Fruit fly (Drosophila melanogaster): ENCODE data around the gene CG33124.

CG33124 gene

DNA sequence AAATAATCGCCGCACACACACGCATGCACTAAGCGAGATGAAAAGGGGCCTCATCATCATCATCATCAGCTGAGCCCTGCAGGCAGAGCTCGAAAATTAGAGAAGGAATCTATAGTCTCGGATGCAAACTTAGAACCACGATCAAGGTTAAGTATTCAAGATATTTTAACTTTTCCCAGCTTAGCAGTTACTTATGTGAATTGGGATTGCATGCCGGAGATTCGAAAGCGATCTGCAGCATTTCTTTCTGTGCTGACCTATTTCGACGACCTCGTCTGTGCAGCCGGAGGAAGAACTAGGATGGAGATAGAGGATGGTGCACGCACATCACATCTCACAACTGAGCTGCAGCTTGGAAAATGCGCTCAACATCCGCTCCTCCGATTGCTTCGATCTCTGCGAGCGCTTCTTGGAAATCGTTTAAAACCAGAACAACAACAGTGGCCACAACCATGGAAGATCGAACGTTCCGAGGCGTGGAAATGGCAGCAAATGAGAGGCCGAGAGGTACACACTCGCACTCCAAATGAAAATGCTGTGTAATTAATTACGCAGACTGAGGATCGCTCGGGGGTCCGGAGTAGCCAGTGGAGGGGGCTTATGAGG, 26.1 kb downstream of the CG33124 start:
- no peak for TF ChIP-seq CTCF (optimal IDR thresholded peaks at IDR 0.05)
- TF ChIP-seq CG8478 (optimal IDR thresholded peaks at IDR 0.05): no peak

DNA sequence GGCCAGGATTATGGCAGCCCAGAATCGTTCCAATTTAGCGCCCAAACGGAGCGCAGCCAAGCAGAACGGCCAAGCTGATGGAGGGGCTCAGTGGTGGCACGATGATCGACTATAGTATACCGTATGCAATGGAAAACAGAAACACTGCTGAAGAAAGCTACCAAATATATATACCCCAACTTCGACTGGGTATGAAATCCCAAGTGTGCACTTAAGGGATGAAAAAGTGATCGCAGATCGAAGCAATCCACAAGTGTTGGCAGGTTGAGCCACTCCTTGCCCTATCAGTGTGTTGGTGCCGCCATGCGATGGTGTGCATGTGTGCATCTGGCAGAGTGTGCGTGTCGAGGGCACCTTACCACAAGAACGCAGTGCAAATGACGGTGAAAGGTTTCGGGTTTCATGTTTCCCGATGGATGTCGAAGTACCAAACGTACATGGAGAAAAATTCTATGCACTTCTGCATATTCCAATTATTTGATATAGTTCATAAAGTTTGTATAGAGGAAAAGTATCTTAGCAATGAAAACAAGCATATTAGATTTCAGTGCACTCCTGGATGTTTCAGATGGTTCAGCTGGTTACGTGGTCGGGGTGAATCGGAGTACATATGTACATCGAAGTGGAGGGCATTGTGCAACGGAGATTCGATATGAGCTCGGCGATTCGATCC, 26.8 kb downstream of the CG33124 start:
- TF ChIP-seq CTCF (optimal IDR thresholded peaks at IDR 0.05) (no peak), CG8478 (optimal IDR thresholded peaks at IDR 0.05) (no peak)

DNA sequence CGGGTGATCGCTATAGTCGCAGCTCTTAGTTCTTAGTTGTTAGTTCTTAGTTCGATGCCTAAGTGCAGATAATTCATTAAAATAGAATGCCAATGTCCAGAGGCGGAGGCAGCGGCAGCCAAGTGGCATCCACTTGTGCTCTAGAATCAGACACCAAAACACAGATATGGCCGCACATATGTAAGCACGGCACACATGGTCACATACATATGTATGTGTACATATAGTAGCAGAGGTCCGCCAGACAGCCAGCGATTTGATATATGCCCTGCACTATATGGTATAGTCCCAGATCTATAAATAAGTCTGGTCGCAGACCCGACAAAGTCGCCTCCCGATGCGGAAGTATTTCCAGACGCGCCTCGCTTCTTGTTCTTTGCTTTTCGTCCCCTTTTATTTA, 28.2 kb downstream of the CG33124 start:
- TF ChIP-seq CG8478 (optimal IDR thresholded peaks at IDR 0.05) (no peak), CTCF (optimal IDR thresholded peaks at IDR 0.05) (no peak)

DNA sequence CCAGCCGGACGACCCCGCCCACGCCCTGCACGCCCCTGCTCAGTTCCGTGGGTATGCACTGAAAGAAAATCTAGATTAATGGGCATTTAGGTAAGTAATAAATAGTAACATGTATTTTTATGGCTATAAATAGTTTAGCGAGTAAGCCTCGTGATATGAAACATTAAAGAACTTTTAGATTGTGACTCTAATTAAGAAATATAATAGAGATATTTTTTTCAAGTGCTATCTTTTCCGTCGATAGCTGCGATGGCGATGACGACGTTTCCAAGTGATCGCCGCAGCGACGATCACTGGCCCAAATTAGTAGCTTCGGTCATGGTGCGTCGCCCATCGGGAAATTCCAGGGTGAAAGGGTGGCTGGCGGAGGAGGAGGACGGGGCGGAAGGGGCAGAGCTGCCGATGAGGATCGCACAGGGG, 28.8 kb downstream of the CG33124 start:
- no peak for TF ChIP-seq CG8478 (optimal IDR thresholded peaks at IDR 0.05)

DNA sequence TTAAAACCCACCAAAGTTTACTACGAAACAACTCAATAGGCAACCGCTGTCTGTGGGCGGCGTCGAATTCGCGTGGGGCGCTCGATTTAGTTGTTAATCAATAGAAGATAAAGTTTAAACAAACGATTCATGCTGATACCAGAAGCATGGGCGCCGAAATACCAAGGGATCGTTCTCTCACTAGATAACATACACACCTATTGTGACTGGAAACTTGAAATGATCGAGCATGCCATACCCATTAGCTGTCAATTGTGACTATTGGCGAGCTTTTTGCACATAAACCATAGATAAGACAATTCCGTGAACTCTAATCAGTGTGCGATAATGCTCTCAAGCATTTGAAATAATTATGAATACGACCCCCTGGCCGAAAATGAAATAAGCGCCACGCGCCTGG, 29.5 kb downstream of the CG33124 start:
- TF ChIP-seq CG8478 (optimal IDR thresholded peaks at IDR 0.05) (no peak), CTCF (optimal IDR thresholded peaks at IDR 0.05) (no peak)

DNA sequence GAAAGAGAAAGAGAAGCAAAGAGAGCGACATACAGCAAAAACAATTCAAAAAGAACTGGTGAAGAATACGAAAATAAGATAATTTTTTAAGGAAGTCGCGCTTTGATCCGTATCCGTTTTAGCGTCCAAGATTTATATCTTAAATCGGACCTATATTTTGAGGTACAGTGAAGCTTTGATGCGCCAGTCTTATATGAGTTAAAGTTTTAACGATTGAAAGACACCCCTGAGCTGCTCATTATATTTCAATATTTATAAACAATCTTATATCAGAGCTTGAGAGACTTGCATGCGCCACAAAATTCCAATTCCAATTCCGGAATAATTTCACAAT, 30.1 kb downstream of the CG33124 start:
- no peak for TF ChIP-seq CG8478 (optimal IDR thresholded peaks at IDR 0.05)
- no peak for TF ChIP-seq CTCF (optimal IDR thresholded peaks at IDR 0.05)

DNA sequence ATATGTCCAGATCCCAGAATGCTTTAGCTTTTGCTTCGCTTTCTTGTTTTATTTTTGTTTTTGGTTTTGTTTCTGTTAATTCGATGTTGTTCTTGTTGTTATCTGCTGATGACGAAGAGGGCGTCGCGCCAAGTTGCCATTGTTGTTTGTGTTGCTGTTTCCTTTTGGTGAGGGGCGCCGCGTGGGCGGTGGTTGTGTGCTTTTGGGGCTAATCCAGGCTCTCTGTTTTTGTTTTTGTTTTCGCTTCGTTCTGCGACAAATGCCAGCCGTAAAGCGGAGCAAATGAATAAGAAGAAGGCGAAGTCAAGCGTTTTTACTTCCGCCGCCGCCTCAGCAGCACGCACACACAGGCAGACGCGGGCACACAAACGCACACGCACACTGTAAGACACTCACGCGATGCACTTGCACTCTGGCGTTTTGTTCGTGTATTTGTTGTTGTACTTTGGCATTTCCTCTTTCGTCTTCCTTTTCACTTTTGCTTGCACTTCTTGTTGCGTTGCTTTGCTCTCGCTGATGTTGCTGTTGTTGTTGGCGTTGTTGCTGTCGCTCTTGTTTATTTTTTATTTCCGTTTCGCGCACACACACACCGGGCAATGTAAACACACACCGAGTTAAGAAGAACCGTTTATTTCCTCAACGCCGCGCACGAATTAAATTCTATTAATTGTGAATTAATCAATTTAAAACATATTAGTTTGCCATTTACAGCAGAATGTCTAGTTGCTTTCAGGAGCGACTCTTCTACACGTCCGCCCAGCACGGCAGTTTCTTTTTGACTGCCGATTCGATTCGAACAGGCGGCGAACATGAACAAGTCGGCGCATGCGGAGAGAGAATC, 30.7 kb downstream of the CG33124 start, which contains the start of gene aop:
Gene aop, minus strand, starts transcription at position 786 of the 841 bp plus-strand sequence.
- TF ChIP-seq CG8478 (optimal IDR thresholded peaks at IDR 0.05) (no peak), CTCF (optimal IDR thresholded peaks at IDR 0.05) (no peak)

DNA sequence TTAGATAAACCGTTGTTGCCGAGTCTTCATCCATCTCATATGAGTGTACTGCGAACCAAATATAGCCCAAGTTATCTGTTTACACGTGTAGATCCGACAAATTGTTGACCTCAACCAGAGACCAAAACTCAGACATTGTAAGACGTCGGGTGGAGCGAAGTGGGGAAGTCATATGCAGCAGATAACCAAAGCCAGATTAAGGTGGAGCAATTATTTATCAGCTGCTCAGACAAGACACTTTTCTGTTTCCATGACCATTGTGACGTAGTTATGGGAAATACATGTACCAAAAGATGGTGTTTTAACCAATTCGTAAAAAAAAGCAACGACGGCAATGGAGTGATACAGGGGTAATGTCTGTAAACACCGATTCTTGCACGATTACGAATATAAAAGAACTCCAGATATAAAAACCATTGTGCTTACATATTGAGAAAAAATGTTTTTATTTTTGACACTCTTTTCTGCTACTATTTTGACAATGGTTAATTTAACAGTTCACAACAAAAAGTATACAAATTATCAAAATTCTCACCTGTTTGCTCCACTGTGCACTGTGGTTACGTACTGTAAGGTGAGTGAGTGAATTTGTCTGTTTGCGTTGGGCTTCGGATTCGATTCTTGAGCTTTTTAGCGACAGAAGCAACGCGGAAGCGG, 31.5 kb downstream of the CG33124 start:
- TF ChIP-seq CTCF (optimal IDR thresholded peaks at IDR 0.05) (no peak), CG8478 (optimal IDR thresholded peaks at IDR 0.05) (no peak)

DNA sequence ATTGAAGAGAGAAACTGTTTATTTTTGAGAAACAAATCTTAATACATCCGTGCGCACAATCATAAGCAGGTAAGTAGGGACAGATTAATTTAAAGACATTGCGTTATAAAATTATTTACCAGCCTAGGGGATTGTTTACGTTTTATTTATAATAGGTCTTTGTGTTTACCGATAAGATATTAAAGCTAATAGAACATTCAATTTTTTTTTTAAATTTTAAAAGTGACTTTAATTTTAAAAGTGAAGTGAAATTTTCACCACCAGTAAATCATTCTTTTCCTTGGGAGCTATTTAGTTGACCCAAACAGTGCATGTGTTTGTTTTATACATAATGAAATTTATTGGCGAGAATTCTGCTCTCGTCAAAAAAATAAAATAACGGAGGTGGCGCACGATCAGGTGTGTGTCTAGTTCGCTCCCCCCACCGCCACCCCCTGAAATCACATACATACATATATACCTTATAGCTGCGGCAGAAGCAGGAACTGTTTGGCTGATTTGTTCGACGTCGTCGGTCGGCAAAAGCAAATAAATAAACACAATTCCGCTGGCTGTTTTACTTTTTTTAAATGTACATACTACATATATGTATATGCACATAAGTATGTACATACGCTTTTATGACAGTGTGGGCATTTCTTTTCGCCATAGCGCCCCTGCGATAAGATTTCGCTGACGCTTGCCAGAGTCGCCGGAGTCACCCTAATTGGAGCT, 32.8 kb downstream of the CG33124 start:
- TF ChIP-seq CG8478 (optimal IDR thresholded peaks at IDR 0.05) (no peak), CTCF (optimal IDR thresholded peaks at IDR 0.05) (no peak)

DNA sequence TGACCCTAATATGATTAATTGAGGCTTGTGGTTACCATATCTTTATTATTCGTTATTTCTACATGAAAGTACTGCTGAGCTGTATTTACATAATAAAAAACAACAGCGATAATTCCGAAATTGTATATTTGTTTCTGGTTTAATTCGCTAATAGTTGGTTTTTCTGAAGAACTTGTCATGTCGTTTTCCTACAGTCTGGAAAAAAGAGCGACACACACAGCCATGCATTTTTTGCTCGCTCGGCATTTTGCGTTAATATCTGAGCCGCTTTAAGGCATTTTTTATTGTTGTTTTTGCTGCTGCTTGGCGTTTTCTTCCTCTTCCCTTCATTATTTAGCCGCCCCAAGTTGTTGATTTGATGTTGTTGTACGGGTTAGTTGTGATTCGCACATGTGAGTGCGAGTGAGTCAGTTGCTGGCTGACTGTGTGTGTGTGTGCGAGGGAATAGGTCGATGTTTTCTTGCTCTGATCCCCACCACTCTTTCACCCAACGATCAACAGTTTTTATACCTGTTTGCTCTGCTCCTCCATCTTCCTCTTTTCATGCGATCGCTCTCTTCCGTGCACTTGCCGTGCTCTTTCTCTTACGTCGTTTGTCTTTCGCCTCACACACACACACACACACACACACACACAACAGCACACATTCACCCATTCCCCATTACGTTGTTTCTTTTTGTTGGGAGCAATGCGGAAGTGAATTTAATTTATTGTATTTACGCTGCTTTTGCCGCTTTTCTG, 33.6 kb downstream of the CG33124 start:
- no peak for TF ChIP-seq CTCF (optimal IDR thresholded peaks at IDR 0.05)
- no peak for TF ChIP-seq CG8478 (optimal IDR thresholded peaks at IDR 0.05)

DNA sequence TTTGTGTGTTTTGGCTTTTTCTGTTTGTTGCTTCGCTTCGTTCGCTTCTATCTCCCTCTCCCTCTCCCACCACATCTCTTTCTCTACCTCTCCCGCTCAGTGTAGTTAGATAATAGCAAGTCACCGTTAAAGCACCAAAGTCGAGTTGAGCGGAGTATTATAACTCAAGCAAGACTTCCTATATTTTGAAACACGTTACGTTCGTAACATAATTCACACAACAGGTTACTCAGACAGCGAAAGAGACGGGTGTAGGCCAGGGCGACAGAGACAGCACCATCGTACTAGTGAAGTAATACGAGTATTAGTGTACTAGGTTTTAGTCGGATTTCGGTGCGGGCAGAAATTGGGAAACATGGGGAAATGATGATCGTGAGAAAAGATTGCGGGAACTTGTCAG, 35.3 kb downstream of the CG33124 start:
- TF ChIP-seq CG8478 (optimal IDR thresholded peaks at IDR 0.05) (no peak), CTCF (optimal IDR thresholded peaks at IDR 0.05) (no peak)

DNA sequence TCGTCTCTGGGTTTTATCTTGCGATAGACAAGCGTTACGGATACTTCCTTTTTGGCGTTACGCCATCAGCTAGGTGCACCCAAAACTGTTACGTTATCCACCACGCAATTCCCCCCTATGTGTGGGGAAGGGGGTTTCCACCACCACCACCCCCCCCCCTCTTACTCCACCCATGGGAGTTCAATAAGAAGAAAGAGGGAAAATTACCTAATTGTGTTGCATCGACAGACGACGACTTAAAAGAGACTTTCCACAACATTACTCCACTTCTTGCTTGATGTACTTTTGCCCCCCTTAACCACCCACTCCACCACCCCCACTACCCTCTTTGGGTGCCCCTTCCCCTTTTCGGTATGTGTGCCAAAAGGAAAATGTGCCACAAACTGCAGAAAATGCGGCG, 35.7 kb downstream of the CG33124 start:
- TF ChIP-seq CTCF (optimal IDR thresholded peaks at IDR 0.05): no peak
- TF ChIP-seq CG8478 (optimal IDR thresholded peaks at IDR 0.05): no peak

DNA sequence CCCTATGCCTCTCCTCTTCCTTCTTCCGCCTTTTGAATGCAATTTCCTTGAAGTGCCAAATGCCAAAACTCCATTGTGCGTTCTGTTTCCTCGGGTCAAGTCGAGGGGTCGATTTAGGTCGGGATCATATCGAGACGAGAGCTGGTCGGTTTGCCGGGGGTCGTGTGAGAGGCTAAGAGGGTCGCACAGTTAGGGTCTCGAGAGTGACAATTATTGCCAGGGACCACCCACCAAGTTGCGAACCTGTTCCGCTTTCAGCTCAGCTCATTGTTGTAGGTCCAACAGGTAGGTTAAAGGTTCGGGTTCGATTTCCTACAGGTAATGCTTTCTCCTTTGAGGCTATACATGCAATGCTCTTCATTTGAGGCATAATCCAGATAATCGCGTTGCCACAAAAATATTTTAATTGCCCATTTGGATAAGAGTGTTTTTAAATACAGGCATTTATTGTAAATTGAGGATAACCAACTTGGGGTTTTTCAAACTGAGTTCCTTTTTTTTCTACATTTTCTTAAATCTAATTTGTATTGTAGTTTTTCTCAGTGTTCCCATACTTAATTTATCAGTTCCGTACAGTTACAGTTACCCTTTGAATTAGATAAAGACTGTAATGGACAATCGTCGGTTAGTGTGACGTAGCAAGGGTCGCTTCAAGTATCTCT, 36.3 kb downstream of the CG33124 start:
- TF ChIP-seq CTCF (optimal IDR thresholded peaks at IDR 0.05): no peak
- no peak for TF ChIP-seq CG8478 (optimal IDR thresholded peaks at IDR 0.05)

All from S2 (cell line).